Fruit fly (Drosophila melanogaster) whole organism, embryonic: ENCODE results near the gene CG14545.
A peak's percentile ranks its signal among the peaks of the same experiment; 100 is the strongest.

Source experiments
- Atf6 ChIP-seq: fragments of 200-800 bp; sonication (Bioruptor generic); IDR thresholded peaks from 2 replicates; pipeline ENCODE4 v1.3.6; 2022; ENCODE audit warnings: missing biosample characterization, missing genetic modification characterization
- BtbVII ChIP-seq: fragments of 200-800 bp; sonication (Bioruptor generic); optimal IDR thresholded peaks from 3 replicates; lab custom pipeline; 2017; ENCODE audit warnings: missing biosample characterization, mild to moderate bottlenecking, missing genetic modification characterization
- CG11695 ChIP-seq: fragments of 200-800 bp; sonication (Bioruptor generic); IDR thresholded peaks from 3 replicates; pipeline ENCODE4 v1.3.6; 2022; ENCODE audit warnings: missing biosample characterization, missing genetic modification characterization
- CG13296 ChIP-seq: fragments of 200-800 bp; sonication (Bioruptor generic); optimal IDR thresholded peaks from 3 replicates; lab custom pipeline; 2018; ENCODE audit warnings: missing biosample characterization, mild to moderate bottlenecking, missing genetic modification characterization
- CG15514 ChIP-seq: fragments of 200-800 bp; sonication (Bioruptor generic); optimal IDR thresholded peaks from 3 replicates; lab custom pipeline; 2017; ENCODE audit warnings: missing biosample characterization, missing genetic modification characterization, mild to moderate bottlenecking, moderate library complexity, missing genetic modification reagents
- CG15696 ChIP-seq: fragments of 200-800 bp; sonication (Bioruptor generic); optimal IDR thresholded peaks from 2 replicates; lab custom pipeline; 2019; ENCODE audit warnings: missing biosample characterization, mild to moderate bottlenecking, missing genetic modification characterization, moderate library complexity
- CG16863 ChIP-seq: fragments of 200-800 bp; sonication (Bioruptor generic); optimal IDR thresholded peaks from 3 replicates; lab custom pipeline; 2016; ENCODE audit warnings: missing biosample characterization, missing genetic modification characterization
- CG18599 ChIP-seq: fragments of 200-800 bp; sonication (Bioruptor generic); optimal IDR thresholded peaks from 3 replicates; lab custom pipeline; 2017; ENCODE audit warnings: missing biosample characterization, missing genetic modification characterization, mild to moderate bottlenecking, moderate library complexity, missing genetic modification reagents
- CG2120 ChIP-seq: fragments of 200-800 bp; sonication (Bioruptor generic); optimal IDR thresholded peaks from 3 replicates; lab custom pipeline; 2016; ENCODE audit warnings: missing biosample characterization, missing genetic modification characterization
- CG32772 ChIP-seq: fragments of 200-800 bp; sonication (Bioruptor generic); IDR thresholded peaks from 2 replicates; pipeline ENCODE4 v1.3.6; 2022; ENCODE audit warnings: missing biosample characterization, missing genetic modification characterization
- CG3281 ChIP-seq: fragments of 200-800 bp; sonication (Bioruptor generic); optimal IDR thresholded peaks from 3 replicates; lab custom pipeline; 2017; ENCODE audit warnings: missing biosample characterization, mild to moderate bottlenecking, missing genetic modification characterization
- CG6765 ChIP-seq: fragments of 200-800 bp; sonication (Bioruptor generic); optimal IDR thresholded peaks from 3 replicates; lab custom pipeline; 2017; ENCODE audit warnings: missing biosample characterization, mild to moderate bottlenecking, missing genetic modification characterization
- CG6791 ChIP-seq: fragments of 200-800 bp; sonication (Bioruptor generic); IDR thresholded peaks from 3 replicates; pipeline ENCODE4 v1.3.6; 2022; ENCODE audit warnings: missing biosample characterization, missing genetic modification characterization; ENCODE audit not compliant: partially characterized antibody
- CG6813 ChIP-seq: fragments of 200-800 bp; sonication (Bioruptor generic); optimal IDR thresholded peaks from 2 replicates; lab custom pipeline; 2017; ENCODE audit warnings: missing biosample characterization, missing genetic modification characterization, mild to moderate bottlenecking, moderate library complexity, missing genetic modification reagents
- CG6854 ChIP-seq: fragments of 200-800 bp; sonication (Bioruptor generic); optimal IDR thresholded peaks from 3 replicates; lab custom pipeline; 2017; ENCODE audit warnings: missing biosample characterization, mild to moderate bottlenecking, missing genetic modification characterization
- CG8089 ChIP-seq: fragments of 200-800 bp; sonication (Bioruptor generic); optimal IDR thresholded peaks from 3 replicates; lab custom pipeline; 2016; ENCODE audit warnings: missing biosample characterization, missing genetic modification characterization
- CTCF ChIP-seq: fragments of 200-800 bp; sonication (Bioruptor generic); optimal IDR thresholded peaks from 2 replicates; lab custom pipeline; 2017; ENCODE audit warnings: missing biosample characterization, mild to moderate bottlenecking, missing genetic modification characterization, moderate library complexity
- Dref ChIP-seq: fragments of 200-800 bp; sonication (Bioruptor generic); IDR thresholded peaks from 2 replicates; pipeline ENCODE4 v1.3.6; 2022; ENCODE audit warnings: missing biosample characterization, missing genetic modification characterization
- Fer2 ChIP-seq: fragments of 200-800 bp; sonication (Bioruptor generic); optimal IDR thresholded peaks from 2 replicates; lab custom pipeline; 2018; ENCODE audit warnings: missing biosample characterization, mild to moderate bottlenecking, missing genetic modification characterization, moderate library complexity
- Hand ChIP-seq: fragments of 200-800 bp; sonication (Bioruptor generic); optimal IDR thresholded peaks from 2 replicates; lab custom pipeline; 2017; ENCODE audit warnings: mild to moderate bottlenecking, missing biosample characterization, missing genetic modification reagents, missing genetic modification characterization
- Hmr ChIP-seq: fragments of 200-800 bp; sonication (Bioruptor generic); optimal IDR thresholded peaks from 3 replicates; lab custom pipeline; 2017; ENCODE audit warnings: mild to moderate bottlenecking, missing biosample characterization, missing genetic modification reagents, missing genetic modification characterization
- Meics ChIP-seq: fragments of 200-800 bp; sonication (Bioruptor generic); optimal IDR thresholded peaks from 2 replicates; lab custom pipeline; 2017; ENCODE audit warnings: missing biosample characterization, mild to moderate bottlenecking, missing genetic modification characterization
- ase ChIP-seq: fragments of 200-800 bp; sonication (Bioruptor generic); IDR thresholded peaks from 3 replicates; pipeline ENCODE4 v1.3.6; 2022; ENCODE audit warnings: missing biosample characterization, missing genetic modification characterization
- bowl ChIP-seq: fragments of 200-800 bp; sonication (Bioruptor generic); IDR thresholded peaks from 2 replicates; pipeline ENCODE4 v1.3.6; 2022; ENCODE audit warnings: missing biosample characterization, missing genetic modification characterization
- crp ChIP-seq, 2 experiments: fragments of 200-800 bp; sonication (Bioruptor generic); optimal IDR thresholded peaks; 2 replicates in 1 of 2; 3 replicates in 1 of 2; lab custom pipeline; 2017; ENCODE audit warnings: missing biosample characterization in 2 of 2, missing genetic modification characterization in 2 of 2, mild to moderate bottlenecking in 1 of 2, moderate library complexity in 1 of 2
- dimm ChIP-seq: fragments of 200-800 bp; sonication (Bioruptor generic); IDR thresholded peaks from 2 replicates; pipeline ENCODE4 v1.3.6; 2022; ENCODE audit warnings: missing biosample characterization, missing genetic modification characterization
- emc ChIP-seq: fragments of 200-800 bp; sonication (Bioruptor generic); optimal IDR thresholded peaks from 2 replicates; lab custom pipeline; 2016; ENCODE audit warnings: missing biosample characterization, missing genetic modification characterization
- fd3F ChIP-seq: fragments of 200-800 bp; sonication (Bioruptor generic); optimal IDR thresholded peaks from 2 replicates; lab custom pipeline; 2018; ENCODE audit warnings: missing biosample characterization, mild to moderate bottlenecking, missing genetic modification characterization, moderate library complexity
- gce ChIP-seq: fragments of 200-800 bp; sonication (Bioruptor generic); IDR thresholded peaks from 3 replicates; pipeline ENCODE4 v1.3.6; 2022; ENCODE audit warnings: missing biosample characterization, missing genetic modification characterization
- kah ChIP-seq: fragments of 200-800 bp; sonication (Bioruptor generic); optimal IDR thresholded peaks from 2 replicates; lab custom pipeline; 2018; ENCODE audit warnings: missing biosample characterization, mild to moderate bottlenecking, missing genetic modification characterization
- lab ChIP-seq: fragments of 200-800 bp; sonication (Bioruptor generic); optimal IDR thresholded peaks from 3 replicates; lab custom pipeline; 2017; ENCODE audit warnings: missing biosample characterization, missing genetic modification characterization, mild to moderate bottlenecking, moderate library complexity, missing genetic modification reagents
- pan ChIP-seq, 4 experiments: fragments of >200 bp in 3 of 4; fragments of 200-800 bp in 1 of 4; sonication (Bioruptor generic) in 1 of 4; optimal IDR thresholded peaks in 3 of 4; IDR thresholded peaks in 1 of 4; 2 replicates each; pipeline versions ENCODE4 v1.3.6 to Lab custom; 2017 to 2022; ENCODE audit warnings: missing biosample characterization in 2 of 4, missing genetic modification characterization in 2 of 4, mixed read lengths in 1 of 4
- pho ChIP-seq: fragments of 200-800 bp; sonication (Bioruptor generic); optimal IDR thresholded peaks from 2 replicates; lab custom pipeline; 2016; ENCODE audit warnings: missing biosample characterization, missing genetic modification characterization
- run ChIP-seq: fragments of 200-800 bp; sonication (Bioruptor generic); optimal IDR thresholded peaks from 3 replicates; lab custom pipeline; 2018; ENCODE audit warnings: missing biosample characterization, mild to moderate bottlenecking, missing genetic modification characterization
- sc ChIP-seq, 3 experiments: fragments of >200 bp in 2 of 3; fragments of 200-800 bp in 1 of 3; sonication (Bioruptor generic) in 1 of 3; optimal IDR thresholded peaks; 2 replicates in 2 of 3; 3 replicates in 1 of 3; lab custom pipeline; 2017; ENCODE audit warnings: mild to moderate bottlenecking in 1 of 3, missing biosample characterization in 1 of 3, missing genetic modification characterization in 1 of 3, missing genetic modification reagents in 1 of 3
- schlank ChIP-seq: fragments of 200-800 bp; sonication (Bioruptor generic); optimal IDR thresholded peaks from 2 replicates; lab custom pipeline; 2018; ENCODE audit warnings: missing biosample characterization, mild to moderate bottlenecking, missing genetic modification characterization
- sens ChIP-seq: fragments of 200-800 bp; sonication (Bioruptor generic); peaks from one replicate; lab custom pipeline; 2016; ENCODE audit warnings: missing biosample characterization, missing genetic modification characterization

The CG14545 gene

dm6 chr3R:25879324-25879766, 28.3 kb upstream of the CG14545 start (continued):
- TF ChIP-seq pan (optimal IDR thresholded peaks at IDR 0.05; lab: Kevin White, UChicago) (no peak), pan (GFP tag; optimal IDR thresholded peaks at IDR 0.05 in 1 of 2, IDR thresholded peaks at IDR 0.05 in 1 of 2) (peak in 1 of 2 experiments; percentile 85), CG32772 (GFP tag; lab: Robert Waterston, UW) (peak; percentile 84), bowl (GFP tag; lab: Robert Waterston, UW) (0 out of 2 replicates have a peak, but pooled peaks have one; percentile 43), Hand (no peak), emc (GFP tag; lab: Kevin White, UChicago) (peak; percentile 3), Dref (GFP tag; lab: Robert Waterston, UW) (no peak), sc (optimal IDR thresholded peaks at IDR 0.05; lab: Kevin White, UChicago) (no peak), sc (GFP tag; optimal IDR thresholded peaks at IDR 0.05; lab: Kevin White, UChicago) (peak; percentile 69), run (tag; lab: Kevin White, UChicago) (no peak)

dm6 chr3R:25877064-25877463, 26.0 kb upstream of the CG14545 start:
- no peak for TF ChIP-seq CG6854 (GFP tag; lab: Kevin White, UChicago)

dm6 chr3R:25876639-25877038, 25.5 kb upstream of the CG14545 start:
- TF ChIP-seq kah (GFP tag; lab: Kevin White, UChicago) (no peak), crp (GFP tag; optimal IDR thresholded peaks at IDR 0.05; lab: Kevin White, UChicago) (no peak), gce (GFP tag; lab: Robert Waterston, UW) (no peak), sens (GFP tag; lab: Kevin White, UChicago) (peak; percentile 14), CTCF (GFP tag; lab: Kevin White, UChicago) (peak; percentile 86), CG8089 (GFP tag; lab: Kevin White, UChicago) (no peak)
- TF ChIP-seq, all 482 proteins: peak for 2

- TF ChIP-seq pho (GFP tag; lab: Kevin White, UChicago) (peak; percentile 2), fd3F (peak; percentile 37), Atf6 (peak; percentile 60; the same call in 1 of the 2 replicates), schlank (tag; lab: Kevin White, UChicago) (peak; percentile 16), BtbVII (GFP tag; lab: Kevin White, UChicago) (peak; percentile 28), Fer2 (tag; lab: Kevin White, UChicago) (peak; percentile 23), CG3281 (peak; percentile 51), CG6813 (GFP tag; lab: Kevin White, UChicago) (peak; percentile 10), Hmr (GFP tag; lab: Kevin White, UChicago) (peak; percentile 75), dimm (GFP tag; lab: Robert Waterston, UW) (no peak), CG16863 (no peak), lab (GFP tag; lab: Kevin White, UChicago) (peak; percentile 68), ase (GFP tag; lab: Robert Waterston, UW) (no peak), CG13296 (GFP tag; lab: Kevin White, UChicago) (peak; percentile 32), CG6791 (GFP tag; lab: Robert Waterston, UW) (no peak), CG15696 (tag; lab: Kevin White, UChicago) (no peak), CG11695 (GFP tag; lab: Robert Waterston, UW) (no peak), CG18599 (GFP tag; lab: Kevin White, UChicago) (peak; percentile 56), CG15514 (GFP tag; lab: Kevin White, UChicago) (peak; percentile 67), CG6765 (GFP tag; lab: Kevin White, UChicago) (peak; percentile 51), Meics (GFP tag; lab: Kevin White, UChicago) (peak; percentile 51), CG2120 (peak; percentile 31)
- TF ChIP-seq, all 482 proteins: peak for 16
These were observed 19.3 kb upstream of the CG14545 start for dm6 chr3R:25870389-25870788.
